Fruit fly (Drosophila melanogaster) whole organism, prepupa: ENCODE measurements around the gene CG15914.
A peak's percentile ranks its signal among the peaks of the same experiment; 100 is the strongest.

Experiments
- Blimp-1 ChIP-seq: fragments of 200-800 bp; sonication (Bioruptor generic); optimal IDR thresholded peaks from 3 replicates; lab custom pipeline; 2017; ENCODE audit warnings: missing biosample characterization, missing genetic modification characterization, mild to moderate bottlenecking, moderate library complexity, missing genetic modification reagents
- CG10631 ChIP-seq: fragments of 200-800 bp; sonication (Bioruptor generic); optimal IDR thresholded peaks from 2 replicates; lab custom pipeline; 2016; ENCODE audit warnings: missing biosample characterization, missing genetic modification characterization
- CG10669 ChIP-seq: fragments of 200-800 bp; sonication (Bioruptor generic); optimal IDR thresholded peaks from 3 replicates; lab custom pipeline; 2018; ENCODE audit warnings: missing biosample characterization, mild to moderate bottlenecking, missing genetic modification characterization, moderate library complexity
- CG11294 ChIP-seq: fragments of 200-800 bp; sonication (Bioruptor generic); IDR thresholded peaks from 2 replicates; pipeline ENCODE4 v1.3.6; 2022; ENCODE audit warnings: missing biosample characterization, missing genetic modification characterization
- CG11762 ChIP-seq: fragments of 200-800 bp; sonication (Bioruptor generic); optimal IDR thresholded peaks from 3 replicates; lab custom pipeline; 2016; ENCODE audit warnings: missing biosample characterization, missing genetic modification characterization; ENCODE audit not compliant: insufficient read depth
- CG11902 ChIP-seq: fragments of 200-800 bp; sonication (Bioruptor generic); optimal IDR thresholded peaks from 3 replicates; lab custom pipeline; 2016; ENCODE audit warnings: missing biosample characterization, missing genetic modification characterization
- CG15336 ChIP-seq: fragments of 200-800 bp; sonication (Bioruptor generic); IDR thresholded peaks from 2 replicates; pipeline ENCODE4 v1.3.6; 2022; ENCODE audit warnings: missing biosample characterization, missing genetic modification characterization
- CG1621 ChIP-seq: fragments of 200-800 bp; sonication (Bioruptor generic); optimal IDR thresholded peaks from 3 replicates; lab custom pipeline; 2018; ENCODE audit warnings: missing biosample characterization, mild to moderate bottlenecking, missing genetic modification characterization
- CG16779 ChIP-seq: fragments of 200-800 bp; sonication (Bioruptor generic); optimal IDR thresholded peaks from 3 replicates; lab custom pipeline; 2017; ENCODE audit warnings: missing biosample characterization, mild to moderate bottlenecking, missing genetic modification characterization
- CG3032 ChIP-seq: fragments of 200-800 bp; optimal IDR thresholded peaks from 2 replicates; lab custom pipeline; 2019; ENCODE audit warnings: missing biosample characterization, mild to moderate bottlenecking, missing genetic modification characterization, moderate library complexity
- CG31627 ChIP-seq: fragments of 200-800 bp; sonication (Bioruptor generic); optimal IDR thresholded peaks from 3 replicates; lab custom pipeline; 2016; ENCODE audit warnings: missing biosample characterization, missing genetic modification characterization
- CG3919 ChIP-seq: fragments of 200-800 bp; sonication (Bioruptor generic); optimal IDR thresholded peaks from 3 replicates; lab custom pipeline; 2016; ENCODE audit warnings: missing biosample characterization, missing genetic modification characterization
- CG6163 ChIP-seq: fragments of 200-800 bp; sonication (Bioruptor generic); IDR thresholded peaks from 3 replicates; pipeline ENCODE4 v1.3.6; 2022; ENCODE audit warnings: missing biosample characterization, missing genetic modification characterization
- CG6276 ChIP-seq: fragments of 200-800 bp; sonication (Bioruptor generic); optimal IDR thresholded peaks from 2 replicates; lab custom pipeline; 2017; ENCODE audit warnings: missing biosample characterization, mild to moderate bottlenecking, missing genetic modification characterization
- CG6792 ChIP-seq: fragments of 200-800 bp; sonication (Bioruptor generic); optimal IDR thresholded peaks from 3 replicates; lab custom pipeline; 2016; ENCODE audit warnings: missing biosample characterization, missing genetic modification characterization
- CG6808 ChIP-seq: fragments of 200-800 bp; sonication (Bioruptor generic); optimal IDR thresholded peaks from 3 replicates; lab custom pipeline; 2017; ENCODE audit warnings: missing biosample characterization, missing genetic modification characterization, mild to moderate bottlenecking, moderate library complexity, missing genetic modification reagents
- CG7368 ChIP-seq: fragments of 200-800 bp; sonication (Bioruptor generic); optimal IDR thresholded peaks from 3 replicates; lab custom pipeline; 2016; ENCODE audit warnings: missing biosample characterization, missing genetic modification characterization
- CG8632 ChIP-seq: fragments of 200-800 bp; sonication (Bioruptor generic); optimal IDR thresholded peaks from 3 replicates; lab custom pipeline; 2016; ENCODE audit warnings: missing biosample characterization, missing genetic modification characterization
- CG9139 ChIP-seq: fragments of 200-800 bp; sonication (Bioruptor generic); optimal IDR thresholded peaks from 3 replicates; lab custom pipeline; 2017; ENCODE audit warnings: missing biosample characterization, mild to moderate bottlenecking, missing genetic modification characterization
- Eip75B ChIP-seq: fragments of 200-800 bp; sonication (Bioruptor generic); optimal IDR thresholded peaks from 3 replicates; lab custom pipeline; 2016; ENCODE audit warnings: missing biosample characterization, missing genetic modification characterization
- Eip78C ChIP-seq: fragments of 200-800 bp; sonication (Bioruptor generic); peaks from one replicate; lab custom pipeline; 2016; ENCODE audit warnings: missing biosample characterization, missing genetic modification characterization
- Eip93F ChIP-seq: fragments of 200-800 bp; sonication (Bioruptor generic); optimal IDR thresholded peaks from 2 replicates; lab custom pipeline; 2016; ENCODE audit warnings: missing biosample characterization, mild to moderate bottlenecking, missing genetic modification characterization
- Ets96B ChIP-seq: fragments of 200-800 bp; optimal IDR thresholded peaks from 2 replicates; lab custom pipeline; 2019; ENCODE audit warnings: missing biosample characterization, mild to moderate bottlenecking, missing genetic modification characterization, moderate library complexity
- Hr38 ChIP-seq: sonication (Bioruptor generic); optimal IDR thresholded peaks from 2 replicates; lab custom pipeline; 2016; ENCODE audit warnings: missing biosample characterization, missing genetic modification characterization
- Hr39 ChIP-seq: fragments of 200-800 bp; sonication (Bioruptor generic); optimal IDR thresholded peaks from 2 replicates; lab custom pipeline; 2016; ENCODE audit warnings: missing biosample characterization, missing genetic modification characterization
- Hr4 ChIP-seq: fragments of 200-800 bp; sonication (Bioruptor generic); optimal IDR thresholded peaks from 3 replicates; lab custom pipeline; 2016; ENCODE audit warnings: missing biosample characterization, missing genetic modification characterization
- Met ChIP-seq: fragments of 200-800 bp; sonication (Bioruptor generic); optimal IDR thresholded peaks from 3 replicates; lab custom pipeline; 2016; ENCODE audit warnings: missing biosample characterization, missing genetic modification characterization
- Smox ChIP-seq: fragments of 200-800 bp; sonication (Bioruptor generic); optimal IDR thresholded peaks from 3 replicates; lab custom pipeline; 2016; ENCODE audit warnings: missing biosample characterization, missing genetic modification characterization
- Sox14 ChIP-seq: fragments of 200-800 bp; sonication (Bioruptor generic); optimal IDR thresholded peaks from 3 replicates; lab custom pipeline; 2016; ENCODE audit warnings: missing biosample characterization, missing genetic modification characterization
- acj6 ChIP-seq: fragments of 200-800 bp; sonication (Bioruptor generic); optimal IDR thresholded peaks from 3 replicates; lab custom pipeline; 2016; ENCODE audit warnings: missing biosample characterization, missing genetic modification characterization
- cyc ChIP-seq: fragments of 200-800 bp; sonication (Bioruptor generic); optimal IDR thresholded peaks from 3 replicates; lab custom pipeline; 2016; ENCODE audit warnings: missing biosample characterization, missing genetic modification characterization
- dsx ChIP-seq: fragments of 200-800 bp; optimal IDR thresholded peaks from 3 replicates; lab custom pipeline; 2019; ENCODE audit warnings: missing biosample characterization, mild to moderate bottlenecking, missing genetic modification characterization, moderate library complexity; ENCODE audit not compliant: poor library complexity, severe bottlenecking
- eg ChIP-seq: fragments of 200-800 bp; sonication (Bioruptor generic); IDR thresholded peaks from 3 replicates; pipeline ENCODE4 v1.3.6; 2022; ENCODE audit warnings: missing biosample characterization, missing genetic modification characterization
- esn ChIP-seq: fragments of 200-800 bp; sonication (Bioruptor generic); optimal IDR thresholded peaks from 2 replicates; lab custom pipeline; 2016; ENCODE audit warnings: missing biosample characterization, mild to moderate bottlenecking, missing genetic modification characterization, moderate library complexity
- fd59A ChIP-seq: fragments of 200-800 bp; sonication (Bioruptor generic); optimal IDR thresholded peaks from 2 replicates; lab custom pipeline; 2017; ENCODE audit warnings: missing biosample characterization, mild to moderate bottlenecking, missing genetic modification characterization, missing genetic modification reagents
- fd85E ChIP-seq: fragments of 200-800 bp; sonication (Bioruptor generic); optimal IDR thresholded peaks from 3 replicates; lab custom pipeline; 2016; ENCODE audit warnings: missing biosample characterization, missing genetic modification characterization
- fkh ChIP-seq: fragments of 200-800 bp; sonication (Bioruptor generic); optimal IDR thresholded peaks from 3 replicates; lab custom pipeline; 2017; ENCODE audit warnings: missing biosample characterization, mild to moderate bottlenecking, missing genetic modification characterization, moderate library complexity
- lz ChIP-seq: fragments of 200-800 bp; sonication (Bioruptor generic); optimal IDR thresholded peaks from 3 replicates; lab custom pipeline; 2016; ENCODE audit warnings: missing biosample characterization, missing genetic modification characterization
- net ChIP-seq: fragments of 200-800 bp; sonication (Bioruptor generic); optimal IDR thresholded peaks from 3 replicates; lab custom pipeline; 2016; ENCODE audit warnings: missing biosample characterization, missing genetic modification characterization
- salr ChIP-seq, 2 experiments: fragments of 200-800 bp; sonication (Bioruptor generic); optimal IDR thresholded peaks; 3 replicates each; lab custom pipeline; 2016 to 2018; ENCODE audit warnings: missing biosample characterization in 2 of 2, missing genetic modification characterization in 2 of 2, mild to moderate bottlenecking in 1 of 2
- spab ChIP-seq: fragments of 200-800 bp; sonication (Bioruptor generic); optimal IDR thresholded peaks from 2 replicates; lab custom pipeline; 2017; ENCODE audit warnings: missing biosample characterization, mild to moderate bottlenecking, missing genetic modification characterization, missing genetic modification reagents
- ss ChIP-seq, 2 experiments: fragments of 200-800 bp; sonication (Bioruptor generic); optimal IDR thresholded peaks; 2 replicates in 1 of 2; 3 replicates in 1 of 2; lab custom pipeline; 2017 to 2018; ENCODE audit warnings: mild to moderate bottlenecking in 2 of 2, missing biosample characterization in 2 of 2, missing genetic modification characterization in 2 of 2, moderate library complexity in 1 of 2
- svp ChIP-seq: fragments of 200-800 bp; sonication (Bioruptor generic); peaks from one replicate; lab custom pipeline; 2016; ENCODE audit warnings: missing biosample characterization, missing genetic modification characterization
- topi ChIP-seq: fragments of 200-800 bp; sonication (Bioruptor generic); optimal IDR thresholded peaks from 3 replicates; lab custom pipeline; 2016; ENCODE audit warnings: missing biosample characterization, missing genetic modification characterization
- vri ChIP-seq: fragments of 200-800 bp; sonication (Bioruptor generic); optimal IDR thresholded peaks from 3 replicates; lab custom pipeline; 2016; ENCODE audit warnings: missing biosample characterization, mild to moderate bottlenecking, missing genetic modification characterization

The CG15914 gene

dm6 chrX:15852815-15853542 lies at the start of gene CG15914, which contains the start of gene UBL3:
Gene CG15914, plus strand, starts transcription at chrX:15853421.
Gene UBL3, minus strand, starts transcription at chrX:15853175.
- TF ChIP-seq CG3919 (no peak), fd85E (GFP tag; lab: Kevin White, UChicago) (peak; percentile 19), fd59A (GFP tag; lab: Kevin White, UChicago) (no peak), CG15336 (GFP tag; lab: Robert Waterston, UW) (peak; percentile 11; the same call in 1 of the 2 replicates), vri (GFP tag; lab: Kevin White, UChicago) (peak; percentile 59), topi (GFP tag; lab: Kevin White, UChicago) (peak; percentile 1), esn (GFP tag; lab: Kevin White, UChicago) (peak; percentile 34), fkh (peak; percentile 59), CG6163 (GFP tag; lab: Robert Waterston, UW) (no peak), CG10631 (GFP tag; lab: Kevin White, UChicago) (no peak), Eip93F (GFP tag; lab: Kevin White, UChicago) (peak; percentile 66), Eip75B (GFP tag; lab: Kevin White, UChicago) (peak; percentile 16), net (GFP tag; lab: Kevin White, UChicago) (no peak), Eip78C (GFP tag; lab: Kevin White, UChicago) (peak; percentile 82), lz (GFP tag; lab: Kevin White, UChicago) (no peak), ss (GFP tag; optimal IDR thresholded peaks at IDR 0.05; lab: Kevin White, UChicago) (peak in 1 of 2 experiments; percentile 48), svp (GFP tag; lab: Kevin White, UChicago) (peak; percentile 89)

dm6 chrX:15803764-15804563 lies 49.3 kb upstream of the CG15914 start, which contains the start of the genes PGRP-LE and sd:
Gene PGRP-LE, minus strand, starts transcription at chrX:15803880.
Gene sd, plus strand, starts transcription at chrX:15804370.
- TF ChIP-seq spab (GFP tag; lab: Kevin White, UChicago), result no peak
- no peak for TF ChIP-seq Eip75B (GFP tag; lab: Kevin White, UChicago)
- TF ChIP-seq svp (GFP tag; lab: Kevin White, UChicago), result peak; percentile 53
- TF ChIP-seq CG6276 (GFP tag; lab: Kevin White, UChicago), result peak; percentile 30
- TF ChIP-seq salr (GFP tag; optimal IDR thresholded peaks at IDR 0.05; lab: Kevin White, UChicago), result no peak
- no peak for TF ChIP-seq Hr38 (GFP tag; lab: Kevin White, UChicago)
- TF ChIP-seq Smox (GFP tag; lab: Kevin White, UChicago), result peak; percentile 13
- TF ChIP-seq CG6808 (GFP tag; lab: Kevin White, UChicago), result no peak
- TF ChIP-seq topi (GFP tag; lab: Kevin White, UChicago), result no peak
- TF ChIP-seq lz (GFP tag; lab: Kevin White, UChicago), result no peak
- peak; percentile 34 for TF ChIP-seq CG9139
- TF ChIP-seq CG3919, result no peak
- peak; percentile 29; the same call in 1 of the 3 replicates for TF ChIP-seq CG6163 (GFP tag; lab: Robert Waterston, UW)
- TF ChIP-seq Eip78C (GFP tag; lab: Kevin White, UChicago), result peak; percentile 71
- TF ChIP-seq CG31627 (GFP tag; lab: Kevin White, UChicago), result no peak
- no peak for TF ChIP-seq CG1621 (tag; lab: Kevin White, UChicago)
- TF ChIP-seq CG11294 (GFP tag; lab: Robert Waterston, UW), result no peak
- TF ChIP-seq cyc (GFP tag; lab: Kevin White, UChicago), result no peak
- TF ChIP-seq esn (GFP tag; lab: Kevin White, UChicago), result no peak
- TF ChIP-seq vri (GFP tag; lab: Kevin White, UChicago), result no peak
- no peak for TF ChIP-seq CG8632
- TF ChIP-seq CG11902, result no peak
- no peak for TF ChIP-seq Hr39 (GFP tag; lab: Kevin White, UChicago)
- TF ChIP-seq CG3032 (tag; lab: Kevin White, UChicago), result no peak
- peak; percentile 22 for TF ChIP-seq Blimp-1 (GFP tag; lab: Kevin White, UChicago)
- TF ChIP-seq Sox14 (GFP tag; lab: Kevin White, UChicago), result no peak
- TF ChIP-seq CG11762 (GFP tag; lab: Kevin White, UChicago), result no peak
- no peak for TF ChIP-seq CG7368 (GFP tag; lab: Kevin White, UChicago)
- no peak for TF ChIP-seq eg (GFP tag; lab: Robert Waterston, UW)
- TF ChIP-seq Met, result no peak
- no peak for TF ChIP-seq Ets96B
- TF ChIP-seq CG10631 (GFP tag; lab: Kevin White, UChicago), result no peak
- TF ChIP-seq CG16779, result no peak
- no peak for TF ChIP-seq dsx (GFP tag; lab: Kevin White, UChicago)
- no peak for TF ChIP-seq acj6 (GFP tag; lab: Kevin White, UChicago)
- TF ChIP-seq fkh, result no peak
- TF ChIP-seq CG10669 (GFP tag; lab: Kevin White, UChicago), result no peak
- no peak for TF ChIP-seq Hr4 (GFP tag; lab: Kevin White, UChicago)
- no peak for TF ChIP-seq CG6792 (GFP tag; lab: Kevin White, UChicago)
